Fruit fly (Drosophila melanogaster): ENCODE measurements around the gene CG2983.

Gene CG2983

DNA sequence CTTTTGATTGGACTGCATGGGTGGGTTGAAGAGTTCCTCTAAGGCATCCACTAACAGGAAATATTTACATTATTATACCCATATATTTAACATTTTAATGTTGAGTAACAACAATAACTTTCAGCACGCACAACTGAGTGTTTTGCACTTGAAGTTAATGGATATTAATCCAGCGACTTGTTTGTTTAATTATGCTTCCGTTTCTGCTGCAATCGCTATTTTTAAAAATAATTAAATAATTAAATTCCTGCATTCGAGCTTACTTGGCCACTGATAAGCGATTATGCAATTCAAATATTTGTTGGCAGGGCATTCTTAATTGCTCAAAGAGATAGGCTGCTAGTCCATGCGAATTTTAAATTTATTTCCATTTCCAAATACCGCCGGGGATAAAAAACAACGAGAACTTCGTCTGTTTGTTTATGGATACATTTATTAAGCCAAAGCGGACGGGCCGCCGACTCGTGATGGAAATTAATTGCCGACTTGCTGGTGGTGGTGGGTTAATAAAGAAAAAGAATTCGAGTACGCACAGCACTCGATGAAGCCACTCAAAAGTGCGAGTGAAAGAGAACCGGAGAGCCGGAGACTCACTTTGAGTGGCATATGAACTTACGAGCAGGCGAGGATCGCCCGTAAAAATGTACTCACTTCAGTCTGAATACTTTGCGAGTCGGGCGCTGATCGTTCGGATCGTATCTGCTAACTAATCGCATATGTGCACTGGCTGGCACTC is 14.6 kb downstream of the CG2983 start (continued):
- TF ChIP-seq toy (GFP tag; IDR thresholded peaks at IDR 0.05) (no peak), CG4328 (GFP tag; optimal IDR thresholded peaks at IDR 0.05) (no peak), CG3281 (GFP tag; optimal IDR thresholded peaks at IDR 0.05) (peak; percentile 22), H2.0 (GFP tag; IDR thresholded peaks at IDR 0.05) (no peak), ind (GFP tag; optimal IDR thresholded peaks at IDR 0.05) (no peak), Mad (GFP tag; optimal IDR thresholded peaks at IDR 0.05) (no peak), Bdp1 (GFP tag; optimal IDR thresholded peaks at IDR 0.05) (no peak), Doc3 (GFP tag; IDR thresholded peaks at IDR 0.05; ENCODE audit: partially characterized antibody) (0 out of 3 replicates have a peak, but pooled peaks have one; percentile 35), Gug (GFP tag; IDR thresholded peaks at IDR 0.05) (no peak), sd (tag; optimal IDR thresholded peaks at IDR 0.05) (peak; percentile 75), Jarid2 (GFP tag; optimal IDR thresholded peaks at IDR 0.05) (peak; percentile 88), CG9609 (GFP tag; optimal IDR thresholded peaks at IDR 0.05) (no peak), chif (GFP tag; optimal IDR thresholded peaks at IDR 0.05) (no peak), Rfx (GFP tag; IDR thresholded peaks at IDR 0.05) (0 out of 2 replicates have a peak, but pooled peaks have one; percentile 8), her (GFP tag; optimal IDR thresholded peaks at IDR 0.05) (no peak), Bteb2 (GFP tag; optimal IDR thresholded peaks at IDR 0.05) (no peak), Atf6 (GFP tag; IDR thresholded peaks at IDR 0.05) (peak; percentile 51; the same call in 1 of the 2 replicates), sc (optimal IDR thresholded peaks at IDR 0.05) (no peak), sc (GFP tag; optimal IDR thresholded peaks at IDR 0.05) (no peak), H15 (GFP tag; IDR thresholded peaks at IDR 0.05) (no peak), CG31224 (GFP tag; IDR thresholded peaks at IDR 0.05) (no peak), GATAe (GFP tag; conservative IDR thresholded peaks at IDR 0.05) (no peak), Fer3 (tag; optimal IDR thresholded peaks at IDR 0.05) (no peak), Hr78 (GFP tag; optimal IDR thresholded peaks at IDR 0.05) (no peak), croc (GFP tag; conservative IDR thresholded peaks at IDR 0.05) (no peak), otp (GFP tag; IDR thresholded peaks at IDR 0.05) (0 out of 3 replicates have a peak, but pooled peaks have one; percentile 64), crc (GFP tag; optimal IDR thresholded peaks at IDR 0.05) (no peak), ttk (GFP tag; IDR thresholded peaks at IDR 0.05) (no peak), pzg (GFP tag; optimal IDR thresholded peaks at IDR 0.05) (no peak), NC2β (GFP tag; optimal IDR thresholded peaks at IDR 0.05) (no peak), Dip2 (GFP tag; IDR thresholded peaks at IDR 0.05) (no peak), unpg (GFP tag; optimal IDR thresholded peaks at IDR 0.05) (peak; percentile 10), CG42726 (GFP tag; IDR thresholded peaks at IDR 0.05; ENCODE audit: partially characterized antibody) (no peak), Rx (GFP tag; IDR thresholded peaks at IDR 0.05) (no peak), pros (GFP tag; optimal IDR thresholded peaks at IDR 0.05) (peak; percentile 39), dmrt99B (tag; optimal IDR thresholded peaks at IDR 0.05) (peak; percentile 5), CG6175 (GFP tag; IDR thresholded peaks at IDR 0.05) (no peak), CG5245 (GFP tag; optimal IDR thresholded peaks at IDR 0.05) (no peak), bowl (GFP tag; IDR thresholded peaks at IDR 0.05) (no peak), CG18599 (GFP tag; optimal IDR thresholded peaks at IDR 0.05) (peak; percentile 71), CG6689 (GFP tag; IDR thresholded peaks at IDR 0.05) (no peak), Hr51 (GFP tag; optimal IDR thresholded peaks at IDR 0.05) (peak in 1 of 2 experiments; percentile 17), schlank (tag; optimal IDR thresholded peaks at IDR 0.05) (no peak), CG11398 (GFP tag; optimal IDR thresholded peaks at IDR 0.05) (no peak), Pdp1 (GFP tag; optimal IDR thresholded peaks at IDR 0.05) (peak in 1 of 2 experiments; percentile 80), ranshi (GFP tag; IDR thresholded peaks at IDR 0.05) (no peak), repo (GFP tag; optimal IDR thresholded peaks at IDR 0.05) (no peak), CG9437 (GFP tag; optimal IDR thresholded peaks at IDR 0.05) (no peak), CG15011 (GFP tag; optimal IDR thresholded peaks at IDR 0.05) (no peak), Dip3 (GFP tag; optimal IDR thresholded peaks at IDR 0.05) (no peak)

All from whole organism, embryonic.